Worm (Caenorhabditis elegans): ENCODE data around the gene F54C8.6.
A peak's percentile ranks its signal among the peaks of the same experiment; 100 is the strongest.
"Not testable (repeated sequence)": the region's sequence is repeated elsewhere in the genome, so short reads cannot be mapped to it uniquely, and the experiment has no call there.

Gene F54C8.6

ce11 chrIII:9408304-9408703 is 41.4 kb downstream of the F54C8.6 start (continued):
- TF ChIP-seq pbrm-1 (GFP tag; IDR thresholded peaks at IDR 0.05), result peak; percentile 98
- peak; percentile 77 for TF ChIP-seq tbp1 (GFP tag; optimal IDR thresholded peaks at IDR 0.05)
- TF ChIP-seq unc-130 (GFP tag; optimal IDR thresholded peaks at IDR 0.05), result peak; percentile 50
- TF ChIP-seq aptf-2 (GFP tag; conservative IDR thresholded peaks at IDR 0.05), result peak; percentile 90
- TF ChIP-seq hsf-1 (GFP tag; IDR thresholded peaks at IDR 0.05), result peak; percentile 84
- peak; percentile 44 for TF ChIP-seq xnd-1 (tag; optimal IDR thresholded peaks at IDR 0.05)
- TF ChIP-seq egl-44 (GFP tag; IDR thresholded peaks at IDR 0.05), result peak; percentile 40; the same call in 1 of the 2 replicates
- TF ChIP-seq ztf-6 (GFP tag; IDR thresholded peaks at IDR 0.05), result peak; percentile 64; the same call in 1 of the 2 replicates
- peak; percentile 74 for TF ChIP-seq cebp-1 (GFP tag; IDR thresholded peaks at IDR 0.05)
- not testable (repeated sequence) for TF ChIP-seq cebp-1 (tag; optimal IDR thresholded peaks at IDR 0.05)
- peak; percentile 74 for TF ChIP-seq lsl-1 (GFP tag; optimal IDR thresholded peaks at IDR 0.05)
- TF ChIP-seq egrh-3 (GFP tag; IDR thresholded peaks at IDR 0.05), result peak; percentile 88
- peak; percentile 52 for TF ChIP-seq tlf-1 (GFP tag; optimal IDR thresholded peaks at IDR 0.05)
- TF ChIP-seq lir-1 (GFP tag; conservative IDR thresholded peaks at IDR 0.05), result peak; percentile 67; the same call in 1 of the 2 replicates

DNA sequence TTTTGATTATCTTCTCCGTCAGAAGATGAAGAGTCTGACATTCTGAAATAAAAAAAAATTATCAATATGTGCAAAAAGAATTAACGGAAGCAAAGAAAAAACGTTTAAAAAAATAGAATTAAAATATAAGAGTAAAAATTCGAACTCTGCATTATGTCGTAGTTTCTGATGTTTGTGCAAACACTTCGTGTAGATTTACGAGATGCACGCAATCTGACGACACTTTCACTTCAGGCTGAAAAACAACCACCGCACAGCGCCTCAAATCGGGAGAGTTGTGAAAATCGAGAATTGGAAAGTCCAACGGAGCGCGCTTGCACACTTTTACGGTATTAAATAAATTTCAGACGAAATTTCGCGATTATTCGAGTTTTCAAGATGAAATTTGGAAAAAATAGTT is 43.1 kb downstream of the F54C8.6 start, which contains the start of gene T26G10.1:
T26G10.1 (minus strand) TSS at position 42 of the 400 bp plus-strand sequence.
- TF ChIP-seq madf-6 (GFP tag; IDR thresholded peaks at IDR 0.05) (peak; percentile 83), Y53F4B.3 (GFP tag; IDR thresholded peaks at IDR 0.05) (no peak), ztf-3 (GFP tag; optimal IDR thresholded peaks at IDR 0.05) (no peak), hlh-26 (GFP tag; conservative IDR thresholded peaks at IDR 0.05) (no peak), rcor-1 (GFP tag; IDR thresholded peaks at IDR 0.05) (peak; percentile 86), tbp1 (GFP tag; optimal IDR thresholded peaks at IDR 0.05) (peak; percentile 55), bed-2 (GFP tag; IDR thresholded peaks at IDR 0.05) (no peak), lag-1 (GFP tag; IDR thresholded peaks at IDR 0.05) (no peak), ama-1 (optimal IDR thresholded peaks at IDR 0.05) (no peak), ama-1 (GFP tag; optimal IDR thresholded peaks at IDR 0.05) (no peak), sea-2 (GFP tag; IDR thresholded peaks at IDR 0.05) (no peak), F49E8.2 (tag; optimal IDR thresholded peaks at IDR 0.05; ENCODE audit: insufficient read depth) (no peak), mcd-1 (GFP tag; IDR thresholded peaks at IDR 0.05) (peak; percentile 96), lin-35 (GFP tag; optimal IDR thresholded peaks at IDR 0.05) (no peak), pbrm-1 (GFP tag; IDR thresholded peaks at IDR 0.05) (peak; percentile 80), efl-1 (GFP tag; optimal IDR thresholded peaks at IDR 0.05) (peak; percentile 24), cebp-2 (GFP tag; IDR thresholded peaks at IDR 0.05) (no peak), dpff-1 (tag; optimal IDR thresholded peaks at IDR 0.05) (no peak), mes-4 (tag; optimal IDR thresholded peaks at IDR 0.05) (no peak), ztf-28 (GFP tag; IDR thresholded peaks at IDR 0.05) (0 out of 2 replicates have a peak, but pooled peaks have one; percentile 72), B0035.1 (tag; optimal IDR thresholded peaks at IDR 0.05) (no peak), unc-130 (GFP tag; optimal IDR thresholded peaks at IDR 0.05) (no peak), dpl-1 (GFP tag; optimal IDR thresholded peaks at IDR 0.05) (no peak), egl-44 (GFP tag; IDR thresholded peaks at IDR 0.05) (peak; percentile 7; the same call in 1 of the 2 replicates), F23B12.7 (tag; optimal IDR thresholded peaks at IDR 0.05; ENCODE audit: insufficient read depth) (no peak), attf-5 (GFP tag; optimal IDR thresholded peaks at IDR 0.05) (peak; percentile 73), Y56A3A.18 (GFP tag; IDR thresholded peaks at IDR 0.05) (peak; percentile 32; the same call in 1 of the 2 replicates), hrde-1 (tag; optimal IDR thresholded peaks at IDR 0.05; ENCODE audit: borderline replicate concordance) (peak; percentile 11), die-1 (tag; optimal IDR thresholded peaks at IDR 0.05) (no peak), aptf-3 (GFP tag; IDR thresholded peaks at IDR 0.05) (no peak), F57A8.1 (GFP tag; optimal IDR thresholded peaks at IDR 0.05) (no peak), lin-54 (GFP tag; optimal IDR thresholded peaks at IDR 0.05) (peak; percentile 60), C06A6.2 (GFP tag; conservative IDR thresholded peaks at IDR 0.05) (no peak), snpc-3.4 (tag; optimal IDR thresholded peaks at IDR 0.05) (no peak), hmg-20 (GFP tag; IDR thresholded peaks at IDR 0.05) (no peak), Y53G8AR.9 (GFP tag; conservative IDR thresholded peaks at IDR 0.05) (no peak), egrh-3 (GFP tag; IDR thresholded peaks at IDR 0.05) (0 out of 2 replicates have a peak, but pooled peaks have one; percentile 36), K12H6.12 (tag; optimal IDR thresholded peaks at IDR 0.05) (no peak)
